Worm (Caenorhabditis elegans) whole organism, L2 larva: ENCODE measurements around the gene EEED8.18.

Source experiments
- C34F6.9 ChIP-seq: fragments of 150-350 bp; optimal IDR thresholded peaks from 2 replicates; lab custom pipeline; 2014; ENCODE audit warnings: missing biosample characterization, missing genetic modification characterization
- F13H6.1 ChIP-seq: sonication (generic microtip); optimal IDR thresholded peaks from 2 replicates; lab custom pipeline; 2016; ENCODE audit warnings: missing genetic modification characterization, missing compliant biosample characterization
- R02D3.7 ChIP-seq: fragments of 150-350 bp; optimal IDR thresholded peaks from 2 replicates; lab custom pipeline; 2014; ENCODE audit warnings: missing biosample characterization, missing genetic modification characterization
- Y55F3AM.14 ChIP-seq: fragments of 200-800 bp; sonication (Bioruptor generic); optimal IDR thresholded peaks from 2 replicates; lab custom pipeline; 2018; ENCODE audit warnings: mild to moderate bottlenecking, missing genetic modification characterization, missing compliant biosample characterization
- ZK546.5 ChIP-seq: sonication (generic microtip); optimal IDR thresholded peaks from 2 replicates; lab custom pipeline; 2017; ENCODE audit warnings: missing biosample characterization, missing genetic modification characterization
- alr-1 ChIP-seq: fragments of 150-350 bp; optimal IDR thresholded peaks from 2 replicates; lab custom pipeline; 2014; ENCODE audit warnings: missing biosample characterization, missing genetic modification characterization
- aly-2 ChIP-seq: fragments of 150-350 bp; optimal IDR thresholded peaks from 2 replicates; lab custom pipeline; 2014; ENCODE audit warnings: missing biosample characterization, missing genetic modification characterization
- ama-1 ChIP-seq: fragments of 150-350 bp; optimal IDR thresholded peaks from 2 replicates; lab custom pipeline; 2018; ENCODE audit warnings: inconsistent platforms
- blmp-1 ChIP-seq: sonication (generic microtip); optimal IDR thresholded peaks from 2 replicates; lab custom pipeline; 2017; ENCODE audit warnings: missing genetic modification characterization, mild to moderate bottlenecking, missing compliant biosample characterization, antibody characterized with exemption, moderate library complexity; ENCODE audit not compliant: insufficient read depth
- ceh-16 ChIP-seq: fragments of 150-350 bp; optimal IDR thresholded peaks from 2 replicates; lab custom pipeline; 2014; ENCODE audit warnings: missing biosample characterization, missing genetic modification characterization
- ceh-82 ChIP-seq: fragments of 150-350 bp; optimal IDR thresholded peaks from 2 replicates; lab custom pipeline; 2014; ENCODE audit warnings: missing biosample characterization, missing genetic modification characterization
- crh-2 ChIP-seq: sonication (generic microtip); optimal IDR thresholded peaks from 2 replicates; lab custom pipeline; 2017; ENCODE audit warnings: missing biosample characterization, missing genetic modification characterization
- dmd-4 ChIP-seq: sonication (generic microtip); optimal IDR thresholded peaks from 2 replicates; lab custom pipeline; 2017; ENCODE audit warnings: missing biosample characterization, missing genetic modification characterization
- egl-27 ChIP-seq: sonication (generic microtip); optimal IDR thresholded peaks from 3 replicates; lab custom pipeline; 2017; ENCODE audit warnings: missing biosample characterization, missing genetic modification reagents, missing genetic modification characterization
- elt-1 ChIP-seq: fragments of 150-350 bp; optimal IDR thresholded peaks from 2 replicates; lab custom pipeline; 2014; ENCODE audit warnings: missing biosample characterization, missing genetic modification characterization
- elt-3 ChIP-seq: sonication (generic microtip); optimal IDR thresholded peaks from 2 replicates; lab custom pipeline; 2017; ENCODE audit warnings: missing biosample characterization, missing genetic modification characterization
- fos-1 ChIP-seq: fragments of 150-350 bp; optimal IDR thresholded peaks from 2 replicates; lab custom pipeline; 2014; ENCODE audit warnings: missing biosample characterization, missing genetic modification characterization
- gmeb-1 ChIP-seq: fragments of 150-350 bp; optimal IDR thresholded peaks from 2 replicates; lab custom pipeline; 2014; ENCODE audit warnings: missing biosample characterization, missing genetic modification characterization
- lin-11 ChIP-seq: fragments of 150-350 bp; sonication (generic microtip); optimal IDR thresholded peaks from 2 replicates; lab custom pipeline; 2014; ENCODE audit warnings: missing biosample characterization, missing genetic modification characterization, inconsistent platforms, mixed read lengths
- lin-13 ChIP-seq: fragments of 150-350 bp; optimal IDR thresholded peaks from 2 replicates; lab custom pipeline; 2014; ENCODE audit warnings: missing biosample characterization, missing genetic modification reagents, missing genetic modification characterization
- lin-39 ChIP-seq: fragments of 150-350 bp; optimal IDR thresholded peaks from 2 replicates; lab custom pipeline; 2014; ENCODE audit warnings: missing biosample characterization, missing genetic modification reagents, missing genetic modification characterization
- lsy-2 ChIP-seq, 2 experiments: fragments of 150-350 bp in 1 of 2; sonication (generic microtip) in 1 of 2; optimal IDR thresholded peaks; 2 replicates each; lab custom pipeline; 2014 to 2017; ENCODE audit warnings: missing biosample characterization in 2 of 2, missing genetic modification characterization in 2 of 2
- mab-5 ChIP-seq: fragments of 150-350 bp; optimal IDR thresholded peaks from 2 replicates; lab custom pipeline; 2014; ENCODE audit warnings: missing biosample characterization, missing genetic modification characterization
- mbf-1 ChIP-seq: sonication (generic microtip); optimal IDR thresholded peaks from 2 replicates; lab custom pipeline; 2017; ENCODE audit warnings: missing biosample characterization, missing genetic modification characterization
- mdl-1 ChIP-seq, 2 experiments: fragments of 150-350 bp in 1 of 2; sonication (generic microtip) in 1 of 2; optimal IDR thresholded peaks; 2 replicates each; lab custom pipeline; 2017; ENCODE audit warnings: missing biosample characterization in 2 of 2, missing genetic modification characterization in 2 of 2
- nhr-10 ChIP-seq: sonication (generic microtip); optimal IDR thresholded peaks from 2 replicates; lab custom pipeline; 2017; ENCODE audit warnings: missing biosample characterization, missing genetic modification characterization
- nhr-11 ChIP-seq: fragments of 150-350 bp; optimal IDR thresholded peaks from 2 replicates; lab custom pipeline; 2014; ENCODE audit warnings: missing biosample characterization, missing genetic modification characterization
- nhr-12 ChIP-seq: fragments of 150-350 bp; optimal IDR thresholded peaks from 2 replicates; lab custom pipeline; 2014; ENCODE audit warnings: missing biosample characterization, missing genetic modification characterization
- nhr-129 ChIP-seq: fragments of 150-350 bp; optimal IDR thresholded peaks from 2 replicates; lab custom pipeline; 2014; ENCODE audit warnings: missing biosample characterization, missing genetic modification characterization
- nhr-21 ChIP-seq: fragments of 150-350 bp; optimal IDR thresholded peaks from 2 replicates; lab custom pipeline; 2014; ENCODE audit warnings: missing biosample characterization, missing genetic modification characterization
- nhr-23 ChIP-seq: fragments of 150-350 bp; optimal IDR thresholded peaks from 2 replicates; lab custom pipeline; 2014; ENCODE audit warnings: missing biosample characterization, missing genetic modification reagents, missing genetic modification characterization
- nhr-237 ChIP-seq: fragments of 150-350 bp; optimal IDR thresholded peaks from 2 replicates; lab custom pipeline; 2014; ENCODE audit warnings: missing biosample characterization, missing genetic modification characterization
- nhr-25 ChIP-seq: fragments of 150-350 bp; sonication (generic microtip); optimal IDR thresholded peaks from 3 replicates; lab custom pipeline; 2014; ENCODE audit warnings: missing biosample characterization, missing genetic modification characterization
- nhr-6 ChIP-seq: fragments of 150-350 bp; optimal IDR thresholded peaks from 2 replicates; lab custom pipeline; 2014; ENCODE audit warnings: missing biosample characterization, missing genetic modification characterization
- nhr-77 ChIP-seq: fragments of 150-350 bp; optimal IDR thresholded peaks from 2 replicates; lab custom pipeline; 2014; ENCODE audit warnings: missing biosample characterization, missing genetic modification characterization
- peb-1 ChIP-seq: fragments of 150-350 bp; optimal IDR thresholded peaks from 2 replicates; lab custom pipeline; 2014; ENCODE audit warnings: missing biosample characterization, missing genetic modification characterization
- sem-4 ChIP-seq: fragments of 150-350 bp; optimal IDR thresholded peaks from 2 replicates; lab custom pipeline; 2014; ENCODE audit warnings: missing biosample characterization, missing genetic modification reagents, missing genetic modification characterization
- skn-1 ChIP-seq: sonication (generic microtip); optimal IDR thresholded peaks from 2 replicates; lab custom pipeline; 2017; ENCODE audit warnings: missing biosample characterization, missing genetic modification characterization
- sma-3 ChIP-seq: sonication (generic microtip); optimal IDR thresholded peaks from 2 replicates; lab custom pipeline; 2016; ENCODE audit warnings: missing genetic modification reagents, missing genetic modification characterization, missing compliant biosample characterization
- sma-9 ChIP-seq, 2 experiments: fragments of 150-350 bp in 1 of 2; sonication (generic microtip) in 1 of 2; optimal IDR thresholded peaks; 2 replicates each; lab custom pipeline; 2014 to 2016; ENCODE audit warnings: missing genetic modification characterization in 2 of 2, mild to moderate bottlenecking in 1 of 2, missing biosample characterization in 1 of 2, missing compliant biosample characterization in 1 of 2, missing genetic modification reagents in 1 of 2, moderate library complexity in 1 of 2
- snpc-4 ChIP-seq: fragments of 150-350 bp; optimal IDR thresholded peaks from 2 replicates; lab custom pipeline; 2014; ENCODE audit warnings: missing biosample characterization, missing genetic modification characterization
- unc-39 ChIP-seq: fragments of 150-350 bp; optimal IDR thresholded peaks from 2 replicates; lab custom pipeline; 2014; ENCODE audit warnings: missing biosample characterization, missing genetic modification characterization
- unc-55 ChIP-seq: fragments of 150-350 bp; sonication (generic microtip); optimal IDR thresholded peaks from 3 replicates; lab custom pipeline; 2014; ENCODE audit warnings: missing biosample characterization, missing genetic modification reagents, missing genetic modification characterization
- unc-62 ChIP-seq: fragments of 150-350 bp; optimal IDR thresholded peaks from 2 replicates; lab custom pipeline; 2014; ENCODE audit warnings: missing biosample characterization, missing genetic modification reagents, missing genetic modification characterization
- zag-1 ChIP-seq: fragments of 150-350 bp; optimal IDR thresholded peaks from 2 replicates; lab custom pipeline; 2014; ENCODE audit warnings: missing biosample characterization, missing genetic modification characterization
- ztf-1 ChIP-seq: fragments of 200-800 bp; sonication (Bioruptor generic); conservative IDR thresholded peaks from 2 replicates; pipeline ENCODE4 v1.3.6; 2022; ENCODE audit warnings: missing genetic modification characterization, missing compliant biosample characterization
- ztf-11 ChIP-seq: sonication (generic microtip); optimal IDR thresholded peaks from 2 replicates; lab custom pipeline; 2017; ENCODE audit warnings: missing biosample characterization, missing genetic modification characterization
- ztf-4 ChIP-seq: fragments of 150-350 bp; optimal IDR thresholded peaks from 2 replicates; lab custom pipeline; 2014; ENCODE audit warnings: missing biosample characterization, missing genetic modification characterization

The EEED8.18 gene

DNA sequence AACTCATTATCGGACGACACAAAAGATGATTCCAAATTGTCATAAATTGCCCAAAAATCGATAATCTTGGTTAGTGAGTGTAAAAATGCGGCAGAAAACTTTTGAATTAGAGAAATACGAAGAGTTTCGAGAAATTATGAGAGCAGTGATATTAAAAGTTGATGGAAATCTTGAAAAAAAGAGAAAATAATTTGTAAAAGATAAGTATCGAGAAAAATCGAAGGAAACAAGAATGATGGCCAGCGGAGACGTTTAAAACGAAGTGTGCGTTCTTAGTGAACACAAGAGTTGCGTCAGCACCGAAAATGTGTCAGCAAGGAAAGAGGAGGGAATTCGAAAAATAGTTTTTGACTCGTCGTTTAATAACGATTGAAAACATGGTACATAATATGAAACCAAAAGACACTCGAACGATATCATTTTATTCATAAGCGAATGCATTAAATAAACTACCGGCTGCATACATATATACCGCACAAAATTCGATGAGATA, 22.5 kb downstream of the EEED8.18 start, which contains the start of gene ndx-6:
Gene ndx-6 (minus strand): TSS at position 51 of the 493 bp plus-strand sequence.
- TF ChIP-seq aly-2 (no peak), R02D3.7 (peak; percentile 40), nhr-10 (tag; lab: Kevin White, UChicago) (no peak), lsy-2 (tag; optimal IDR thresholded peaks at IDR 0.05; lab: Kevin White, UChicago) (peak; percentile 79 to 93), ama-1 (lab: Kevin White, UChicago) (peak; percentile 62), nhr-129 (tag; lab: Kevin White, UChicago) (peak; percentile 92), unc-55 (peak; percentile 95), ceh-16 (tag; lab: Kevin White, UChicago) (peak; percentile 68), sma-9 (GFP tag; optimal IDR thresholded peaks at IDR 0.05; lab: Kevin White, UChicago) (peak; percentile 87), sma-9 (tag; optimal IDR thresholded peaks at IDR 0.05; lab: Kevin White, UChicago) (no peak), peb-1 (no peak), unc-62 (GFP tag; lab: Kevin White, UChicago) (no peak), F13H6.1 (tag; lab: Kevin White, UChicago) (peak; percentile 81), ZK546.5 (tag; lab: Kevin White, UChicago) (no peak), lin-11 (tag; lab: Kevin White, UChicago) (peak; percentile 45), C34F6.9 (peak; percentile 88), unc-39 (no peak), elt-1 (tag; lab: Kevin White, UChicago) (no peak), zag-1 (peak; percentile 35), ceh-82 (tag; lab: Kevin White, UChicago) (no peak), Y55F3AM.14 (no peak), nhr-6 (tag; lab: Kevin White, UChicago) (peak; percentile 79), snpc-4 (tag; lab: Kevin White, UChicago) (peak; percentile 80), mdl-1 (tag; optimal IDR thresholded peaks at IDR 0.05; lab: Kevin White, UChicago) (no peak), alr-1 (tag; lab: Kevin White, UChicago) (no peak), dmd-4 (tag; lab: Kevin White, UChicago) (no peak), gmeb-1 (tag; lab: Kevin White, UChicago) (peak; percentile 98), ztf-4 (tag; lab: Kevin White, UChicago) (peak; percentile 73), sem-4 (tag; lab: Kevin White, UChicago) (peak; percentile 60), ztf-11 (tag; lab: Kevin White, UChicago) (no peak), nhr-237 (tag; lab: Kevin White, UChicago) (no peak), elt-3 (tag; lab: Kevin White, UChicago) (no peak), crh-2 (tag; lab: Kevin White, UChicago) (peak; percentile 90), nhr-21 (tag; lab: Kevin White, UChicago) (peak; percentile 70), nhr-23 (tag; lab: Kevin White, UChicago) (no peak), lin-13 (peak; percentile 83), blmp-1 (tag; lab: Kevin White, UChicago) (peak; percentile 56), lin-39 (tag; lab: Kevin White, UChicago) (no peak), fos-1 (tag; lab: Kevin White, UChicago) (peak; percentile 85), nhr-12 (tag; lab: Kevin White, UChicago) (no peak), mbf-1 (tag; lab: Kevin White, UChicago) (no peak), nhr-25 (tag; lab: Kevin White, UChicago) (peak; percentile 85), mab-5 (tag; lab: Kevin White, UChicago) (peak; percentile 84), nhr-11 (tag; lab: Kevin White, UChicago) (no peak), sma-3 (GFP tag; lab: Kevin White, UChicago) (peak; percentile 88), egl-27 (peak; percentile 36), skn-1 (tag; lab: Kevin White, UChicago) (peak; percentile 37), nhr-77 (tag; lab: Kevin White, UChicago) (peak; percentile 74), ztf-1 (GFP tag; lab: Robert Waterston, UW) (no peak)
